Worm (Caenorhabditis elegans) whole organism, L1 larva: ENCODE data around the gene lpl-1.

ENCODE experiments used
- C16A3.4 ChIP-seq: fragments of 150-350 bp; optimal IDR thresholded peaks from 2 replicates; lab custom pipeline; 2014; ENCODE audit warnings: missing biosample characterization, missing genetic modification characterization
- C34B4.2 ChIP-seq: sonication (generic microtip); optimal IDR thresholded peaks from 2 replicates; lab custom pipeline; 2017; ENCODE audit warnings: mild to moderate bottlenecking, missing genetic modification characterization, missing compliant biosample characterization
- alr-1 ChIP-seq: fragments of 200-800 bp; sonication (Bioruptor generic); optimal IDR thresholded peaks from 2 replicates; lab custom pipeline; 2018; ENCODE audit warnings: borderline replicate concordance, mild to moderate bottlenecking, missing genetic modification characterization, missing compliant biosample characterization
- ama-1 ChIP-seq: fragments of 150-350 bp; optimal IDR thresholded peaks from 2 replicates; lab custom pipeline; 2014
- blmp-1 ChIP-seq: fragments of 150-350 bp; optimal IDR thresholded peaks from 2 replicates; lab custom pipeline; 2014; ENCODE audit warnings: missing biosample characterization, missing genetic modification characterization
- ceh-63 ChIP-seq: fragments of 200-800 bp; sonication (Bioruptor generic); optimal IDR thresholded peaks from 2 replicates; lab custom pipeline; 2018; ENCODE audit warnings: mild to moderate bottlenecking, missing genetic modification characterization, missing compliant biosample characterization
- ceh-8 ChIP-seq: fragments of 200-800 bp; sonication (Bioruptor generic); optimal IDR thresholded peaks from 2 replicates; lab custom pipeline; 2018; ENCODE audit warnings: mild to moderate bottlenecking, missing genetic modification characterization, moderate library complexity, missing compliant biosample characterization
- ceh-82 ChIP-seq, 3 experiments: fragments of 150-350 bp in 1 of 3; sonication (generic microtip) in 2 of 3; optimal IDR thresholded peaks; 2 replicates each; lab custom pipeline; 2014 to 2017; ENCODE audit warnings: missing biosample characterization in 3 of 3, missing genetic modification characterization in 3 of 3
- ceh-88 ChIP-seq: fragments of 200-800 bp; sonication (Bioruptor generic); IDR thresholded peaks from 2 replicates; pipeline ENCODE4 v1.3.6; 2022; ENCODE audit warnings: missing genetic modification characterization, missing compliant biosample characterization
- ces-1 ChIP-seq: fragments of 150-350 bp; optimal IDR thresholded peaks from 2 replicates; lab custom pipeline; 2014; ENCODE audit warnings: missing biosample characterization, missing genetic modification reagents, missing genetic modification characterization
- efl-3 ChIP-seq: fragments of 200-800 bp; sonication (Bioruptor generic); optimal IDR thresholded peaks from 2 replicates; lab custom pipeline; 2018; ENCODE audit warnings: mild to moderate bottlenecking, missing genetic modification characterization, missing compliant biosample characterization
- elt-3 ChIP-seq, 6 experiments: fragments of 150-350 bp in 1 of 6; sonication (generic microtip); optimal IDR thresholded peaks; 2 replicates each; lab custom pipeline; 2017 to 2018; ENCODE audit warnings: missing biosample characterization in 6 of 6, missing genetic modification characterization in 6 of 6, inconsistent platforms in 1 of 6
- fos-1 ChIP-seq: fragments of 150-350 bp; optimal IDR thresholded peaks from 2 replicates; lab custom pipeline; 2014; ENCODE audit warnings: missing biosample characterization, missing genetic modification characterization
- grh-1 ChIP-seq: fragments of 200-800 bp; sonication (Bioruptor generic); IDR thresholded peaks from 2 replicates; pipeline ENCODE4 v1.3.6; 2022; ENCODE audit warnings: missing genetic modification reagents, missing genetic modification characterization, missing compliant biosample characterization
- hlh-4 ChIP-seq: sonication (generic microtip); optimal IDR thresholded peaks from 2 replicates; lab custom pipeline; 2016; ENCODE audit warnings: mild to moderate bottlenecking, missing genetic modification characterization, missing compliant biosample characterization
- isw-1 ChIP-seq: fragments of 200-800 bp; sonication (Bioruptor generic); IDR thresholded peaks from 2 replicates; pipeline ENCODE4 v1.3.6; 2022; ENCODE audit warnings: missing genetic modification characterization, missing compliant biosample characterization
- lin-14 ChIP-seq: fragments of 200-800 bp; sonication (Bioruptor generic); optimal IDR thresholded peaks from 2 replicates; lab custom pipeline; 2018; ENCODE audit warnings: mild to moderate bottlenecking, missing genetic modification characterization, moderate library complexity, missing compliant biosample characterization
- lin-35 ChIP-seq, 2 experiments: fragments of 150-350 bp; optimal IDR thresholded peaks; 2 replicates each; lab custom pipeline; 2014; ENCODE audit warnings: missing biosample characterization in 2 of 2, missing genetic modification characterization in 2 of 2, missing genetic modification reagents in 2 of 2
- lir-3 ChIP-seq: sonication (generic microtip); optimal IDR thresholded peaks from 2 replicates; lab custom pipeline; 2016; ENCODE audit warnings: mild to moderate bottlenecking, missing genetic modification characterization, moderate library complexity, missing compliant biosample characterization; ENCODE audit not compliant: poor library complexity
- lsy-2 ChIP-seq, 2 experiments: fragments of 150-350 bp; optimal IDR thresholded peaks; 2 replicates each; lab custom pipeline; 2014; ENCODE audit warnings: missing biosample characterization in 2 of 2, missing genetic modification characterization in 2 of 2
- mab-9 ChIP-seq: fragments of 200-800 bp; sonication (Bioruptor generic); IDR thresholded peaks from 2 replicates; pipeline ENCODE4 v1.3.6; 2022; ENCODE audit warnings: missing genetic modification reagents, missing genetic modification characterization, missing compliant biosample characterization
- mep-1 ChIP-seq: fragments of 150-350 bp; optimal IDR thresholded peaks from 2 replicates; lab custom pipeline; 2014; ENCODE audit warnings: missing biosample characterization, missing genetic modification characterization
- nhr-11 ChIP-seq: fragments of 150-350 bp; optimal IDR thresholded peaks from 2 replicates; lab custom pipeline; 2014; ENCODE audit warnings: missing biosample characterization, missing genetic modification characterization
- nhr-12 ChIP-seq: sonication (generic microtip); optimal IDR thresholded peaks from 2 replicates; lab custom pipeline; 2017; ENCODE audit warnings: missing biosample characterization, missing genetic modification characterization
- nhr-237 ChIP-seq: fragments of 150-350 bp; optimal IDR thresholded peaks from 2 replicates; lab custom pipeline; 2014; ENCODE audit warnings: missing biosample characterization, missing genetic modification characterization
- nhr-28 ChIP-seq: fragments of 150-350 bp; optimal IDR thresholded peaks from 2 replicates; lab custom pipeline; 2014; ENCODE audit warnings: missing biosample characterization, missing genetic modification characterization
- nhr-47 ChIP-seq: sonication (generic microtip); optimal IDR thresholded peaks from 2 replicates; lab custom pipeline; 2016; ENCODE audit warnings: mild to moderate bottlenecking, missing genetic modification characterization, moderate library complexity, missing compliant biosample characterization
- nhr-71 ChIP-seq: sonication (generic microtip); optimal IDR thresholded peaks from 2 replicates; lab custom pipeline; 2016; ENCODE audit warnings: mild to moderate bottlenecking, missing genetic modification characterization, moderate library complexity, missing compliant biosample characterization
- nhr-84 ChIP-seq: sonication (generic microtip); optimal IDR thresholded peaks from 2 replicates; lab custom pipeline; 2017; ENCODE audit warnings: missing biosample characterization, missing genetic modification characterization
- nhr-85 ChIP-seq: sonication (generic microtip); peaks from one replicate; lab custom pipeline; 2016; ENCODE audit warnings: missing genetic modification characterization, inconsistent platforms, missing compliant biosample characterization
- pag-3 ChIP-seq: sonication (generic microtip); optimal IDR thresholded peaks from 2 replicates; lab custom pipeline; 2017; ENCODE audit warnings: missing genetic modification characterization, mild to moderate bottlenecking, missing compliant biosample characterization, antibody characterized with exemption, borderline replicate concordance; ENCODE audit not compliant: insufficient read depth
- pqm-1 ChIP-seq: sonication (generic microtip); optimal IDR thresholded peaks from 3 replicates; lab custom pipeline; 2017; ENCODE audit warnings: missing biosample characterization, missing genetic modification characterization
- rnt-1 ChIP-seq: sonication (generic microtip); optimal IDR thresholded peaks from 2 replicates; lab custom pipeline; 2016; ENCODE audit warnings: mild to moderate bottlenecking, missing genetic modification characterization, moderate library complexity, missing compliant biosample characterization
- sptf-1 ChIP-seq: fragments of 150-350 bp; optimal IDR thresholded peaks from 2 replicates; lab custom pipeline; 2014; ENCODE audit warnings: missing biosample characterization, missing genetic modification characterization
- unc-130 ChIP-seq: fragments of 150-350 bp; optimal IDR thresholded peaks from 2 replicates; lab custom pipeline; 2017; ENCODE audit warnings: missing biosample characterization, missing genetic modification characterization, inconsistent platforms
- unc-62 ChIP-seq: fragments of 150-350 bp; optimal IDR thresholded peaks from 2 replicates; lab custom pipeline; 2014; ENCODE audit warnings: missing biosample characterization, missing genetic modification reagents, missing genetic modification characterization
- unc-86 ChIP-seq: sonication (generic microtip); optimal IDR thresholded peaks from 2 replicates; lab custom pipeline; 2016; ENCODE audit warnings: missing genetic modification characterization, missing compliant biosample characterization
- xbp-1 ChIP-seq: sonication (generic microtip); optimal IDR thresholded peaks from 2 replicates; lab custom pipeline; 2016; ENCODE audit warnings: missing genetic modification characterization, missing compliant biosample characterization
- zag-1 ChIP-seq: fragments of 150-350 bp; optimal IDR thresholded peaks from 2 replicates; lab custom pipeline; 2014; ENCODE audit warnings: missing biosample characterization, missing genetic modification characterization
- zip-4 ChIP-seq: fragments of 200-800 bp; sonication (Bioruptor generic); optimal IDR thresholded peaks from 2 replicates; lab custom pipeline; 2018; ENCODE audit warnings: mild to moderate bottlenecking, missing genetic modification characterization, moderate library complexity, missing compliant biosample characterization
- ztf-11 ChIP-seq, 2 experiments: sonication (generic microtip); optimal IDR thresholded peaks; 2 replicates each; lab custom pipeline; 2016 to 2017; ENCODE audit warnings: missing genetic modification characterization in 2 of 2, missing biosample characterization in 1 of 2, missing compliant biosample characterization in 1 of 2
- ztf-4 ChIP-seq: fragments of 150-350 bp; optimal IDR thresholded peaks from 2 replicates; lab custom pipeline; 2014; ENCODE audit warnings: missing biosample characterization, missing genetic modification characterization

lpl-1 gene

ce11 chrIV:9090538-9091195 is 3.2 kb downstream of the lpl-1 start (continued):
- TF ChIP-seq lir-3 (tag; lab: Kevin White, UChicago) (no peak), ztf-11 (tag; optimal IDR thresholded peaks at IDR 0.05; lab: Kevin White, UChicago) (no peak), ceh-82 (tag; optimal IDR thresholded peaks at IDR 0.05; lab: Kevin White, UChicago) (no peak), elt-3 (tag; optimal IDR thresholded peaks at IDR 0.05; lab: Kevin White, UChicago) (peak in 2 of 6 experiments; percentile 10 to 55), pqm-1 (tag; lab: Kevin White, UChicago) (no peak), nhr-71 (peak; percentile 43), efl-3 (GFP tag; lab: Kevin White, UChicago) (no peak), isw-1 (no peak), lsy-2 (tag; optimal IDR thresholded peaks at IDR 0.05; lab: Kevin White, UChicago) (peak; percentile 7 to 26), nhr-84 (no peak), ceh-63 (GFP tag; lab: Kevin White, UChicago) (no peak), hlh-4 (tag; lab: Kevin White, UChicago) (no peak), fos-1 (tag; lab: Kevin White, UChicago) (no peak), lin-14 (GFP tag; lab: Kevin White, UChicago) (peak; percentile 72), nhr-28 (tag; lab: Kevin White, UChicago) (no peak), ceh-8 (no peak), mep-1 (peak; percentile 56), alr-1 (tag; lab: Kevin White, UChicago) (no peak), grh-1 (GFP tag; lab: Robert Waterston, UW) (peak; percentile 66), xbp-1 (tag; lab: Kevin White, UChicago) (peak; percentile 4), C34B4.2 (tag; lab: Kevin White, UChicago) (no peak), sptf-1 (no peak), lin-35 (GFP tag; optimal IDR thresholded peaks at IDR 0.05; lab: Kevin White, UChicago) (peak in 1 of 2 experiments; percentile 50), C16A3.4 (peak; percentile 38), nhr-85 (tag; lab: Kevin White, UChicago) (peak; percentile 96)

DNA sequence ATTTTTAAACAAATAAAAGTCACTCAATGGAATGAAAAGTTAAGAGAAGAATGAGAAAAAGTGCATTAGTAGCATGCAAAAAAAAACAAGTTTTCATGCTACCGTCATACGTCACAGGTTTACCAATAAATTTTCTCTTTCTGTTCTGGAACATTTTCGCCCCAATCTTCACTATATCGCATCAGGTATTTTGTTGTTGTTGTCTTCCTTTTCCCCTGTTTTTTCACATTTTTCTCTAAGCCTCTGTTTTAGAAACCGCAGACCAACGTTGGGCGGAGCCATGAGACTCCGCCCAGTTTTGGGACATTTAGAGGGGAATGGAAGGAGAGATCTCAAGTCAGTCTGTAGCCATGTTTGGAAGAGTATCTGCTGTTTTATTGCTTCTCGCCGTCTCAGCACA is 5.5 kb downstream of the lpl-1 start, which contains the start of gene msa-1:
Gene msa-1, plus strand, starts transcription at position 301 of the 400 bp plus-strand sequence.
- TF ChIP-seq rnt-1 (peak; percentile 16), ama-1 (lab: Kevin White, UChicago) (peak; percentile 33), fos-1 (tag; lab: Kevin White, UChicago) (no peak), mep-1 (peak; percentile 31), lin-14 (GFP tag; lab: Kevin White, UChicago) (peak; percentile 5), nhr-237 (no peak), blmp-1 (peak; percentile 35), unc-62 (GFP tag; lab: Kevin White, UChicago) (no peak)
- TF ChIP-seq, all 84 proteins: peak for 5

DNA sequence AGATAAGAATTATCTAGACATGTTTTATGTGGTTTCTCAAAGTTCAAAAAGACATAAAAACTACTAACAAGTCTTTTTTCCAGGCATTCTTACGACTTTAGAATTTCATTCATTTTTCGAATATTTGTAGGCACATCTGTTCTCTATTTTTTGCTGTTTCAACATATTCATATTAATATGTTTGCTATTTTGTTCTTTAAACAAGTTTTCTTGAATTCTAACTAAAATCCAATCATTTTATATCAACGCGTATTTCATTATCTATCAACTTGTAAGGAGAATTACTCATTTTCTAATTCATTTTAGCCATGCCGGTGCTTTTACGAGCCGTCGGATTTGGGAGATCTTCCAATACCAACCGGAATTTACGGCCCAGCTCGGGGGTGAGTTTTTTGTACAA is 11.8 kb downstream of the lpl-1 start, which contains the start of gene twk-8:
Gene twk-8, plus strand, starts transcription at position 301 of the 400 bp plus-strand sequence.
- TF ChIP-seq nhr-11 (tag; lab: Kevin White, UChicago), result no peak
- TF ChIP-seq nhr-12 (tag; lab: Kevin White, UChicago), result no peak
- no peak for TF ChIP-seq ceh-88
- TF ChIP-seq rnt-1, result no peak
- TF ChIP-seq lir-3 (tag; lab: Kevin White, UChicago), result no peak
- TF ChIP-seq blmp-1, result no peak
- TF ChIP-seq grh-1 (GFP tag; lab: Robert Waterston, UW), result no peak
- no peak for TF ChIP-seq mab-9
- no peak for TF ChIP-seq ces-1 (GFP tag; lab: Kevin White, UChicago)
- no peak for TF ChIP-seq unc-86 (tag; lab: Kevin White, UChicago)
- no peak for TF ChIP-seq nhr-47 (tag; lab: Kevin White, UChicago)
- TF ChIP-seq pqm-1 (tag; lab: Kevin White, UChicago), result no peak
- no peak for TF ChIP-seq ama-1 (lab: Kevin White, UChicago)
- TF ChIP-seq zag-1 (tag; lab: Kevin White, UChicago), result no peak
- no peak for TF ChIP-seq pag-3 (tag; lab: Kevin White, UChicago)
- TF ChIP-seq ceh-63 (GFP tag; lab: Kevin White, UChicago), result no peak
- no peak for TF ChIP-seq C16A3.4
- no peak for TF ChIP-seq unc-130 (tag; lab: Kevin White, UChicago)
- no peak for TF ChIP-seq ztf-4 (tag; lab: Kevin White, UChicago)
- no peak for TF ChIP-seq zip-4
- TF ChIP-seq, all 84 proteins: peak for 0
